Fruit fly (Drosophila melanogaster) whole organism, embryonic: ENCODE results near the gene CG15625.

ENCODE experiments used
- Abd-B ChIP-seq: fragments of 200-800 bp; sonication (Bioruptor generic); optimal IDR thresholded peaks from 2 replicates; lab custom pipeline; 2018; ENCODE audit warnings: missing biosample characterization, mild to moderate bottlenecking, missing genetic modification characterization, moderate library complexity
- Adf1 ChIP-seq: fragments of 200-800 bp; sonication (Bioruptor generic); IDR thresholded peaks from 2 replicates; pipeline ENCODE4 v1.3.6; 2022; ENCODE audit warnings: missing biosample characterization, missing genetic modification characterization
- Aef1 ChIP-seq: fragments of 200-800 bp; sonication (Bioruptor generic); IDR thresholded peaks from 3 replicates; pipeline ENCODE4 v1.3.6; 2022; ENCODE audit warnings: missing biosample characterization, missing genetic modification characterization
- Blimp-1 ChIP-seq: fragments of 200-800 bp; sonication (Bioruptor generic); optimal IDR thresholded peaks from 3 replicates; lab custom pipeline; 2018; ENCODE audit warnings: missing biosample characterization, missing genetic modification characterization, mild to moderate bottlenecking, moderate library complexity, missing genetic modification reagents
- BtbVII ChIP-seq: fragments of 200-800 bp; sonication (Bioruptor generic); optimal IDR thresholded peaks from 3 replicates; lab custom pipeline; 2017; ENCODE audit warnings: missing biosample characterization, mild to moderate bottlenecking, missing genetic modification characterization
- CG11504 ChIP-seq: fragments of 200-800 bp; sonication (Bioruptor generic); optimal IDR thresholded peaks from 3 replicates; lab custom pipeline; 2019; ENCODE audit warnings: missing biosample characterization, mild to moderate bottlenecking, missing genetic modification characterization, moderate library complexity
- CG11695 ChIP-seq: fragments of 200-800 bp; sonication (Bioruptor generic); IDR thresholded peaks from 3 replicates; pipeline ENCODE4 v1.3.6; 2022; ENCODE audit warnings: missing biosample characterization, missing genetic modification characterization
- CG12219 ChIP-seq: fragments of 200-800 bp; sonication (Bioruptor generic); optimal IDR thresholded peaks from 3 replicates; lab custom pipeline; 2018; ENCODE audit warnings: missing biosample characterization, mild to moderate bottlenecking, missing genetic modification characterization
- CG12659 ChIP-seq: fragments of 200-800 bp; sonication (Bioruptor generic); optimal IDR thresholded peaks from 3 replicates; lab custom pipeline; 2017; ENCODE audit warnings: mild to moderate bottlenecking, missing biosample characterization, missing genetic modification reagents, missing genetic modification characterization
- CG15269 ChIP-seq: fragments of 200-800 bp; sonication (Bioruptor generic); optimal IDR thresholded peaks from 2 replicates; lab custom pipeline; 2018; ENCODE audit warnings: missing biosample characterization, mild to moderate bottlenecking, missing genetic modification characterization, moderate library complexity
- CG17186 ChIP-seq: fragments of 200-800 bp; sonication (Bioruptor generic); optimal IDR thresholded peaks from 3 replicates; lab custom pipeline; 2017; ENCODE audit warnings: missing biosample characterization, missing genetic modification reagents, missing genetic modification characterization
- CG17385 ChIP-seq: fragments of 200-800 bp; sonication (Bioruptor generic); optimal IDR thresholded peaks from 3 replicates; lab custom pipeline; 2018; ENCODE audit warnings: missing biosample characterization, mild to moderate bottlenecking, missing genetic modification characterization
- CG17829 ChIP-seq: fragments of 200-800 bp; optimal IDR thresholded peaks from 2 replicates; lab custom pipeline; 2019; ENCODE audit warnings: missing biosample characterization, mild to moderate bottlenecking, missing genetic modification characterization, moderate library complexity
- CG18262 ChIP-seq: fragments of 200-800 bp; optimal IDR thresholded peaks from 3 replicates; lab custom pipeline; 2019; ENCODE audit warnings: missing biosample characterization, mild to moderate bottlenecking, missing genetic modification characterization, moderate library complexity
- CG18599 ChIP-seq: fragments of 200-800 bp; sonication (Bioruptor generic); optimal IDR thresholded peaks from 3 replicates; lab custom pipeline; 2017; ENCODE audit warnings: missing biosample characterization, missing genetic modification characterization, mild to moderate bottlenecking, moderate library complexity, missing genetic modification reagents
- CG2202 ChIP-seq: fragments of 200-800 bp; sonication (Bioruptor generic); optimal IDR thresholded peaks from 2 replicates; lab custom pipeline; 2018; ENCODE audit warnings: missing biosample characterization, mild to moderate bottlenecking, missing genetic modification characterization
- CG42726 ChIP-seq: fragments of 200-800 bp; sonication (Bioruptor generic); IDR thresholded peaks from 2 replicates; pipeline ENCODE4 v1.3.6; 2022; ENCODE audit warnings: missing biosample characterization, missing genetic modification characterization; ENCODE audit not compliant: partially characterized antibody
- CG4360 ChIP-seq: fragments of 200-800 bp; sonication (Bioruptor generic); IDR thresholded peaks from 2 replicates; pipeline ENCODE4 v1.3.6; 2022; ENCODE audit warnings: missing biosample characterization, missing genetic modification characterization
- CG5180 ChIP-seq: fragments of 200-800 bp; sonication (Bioruptor generic); optimal IDR thresholded peaks from 3 replicates; lab custom pipeline; 2017; ENCODE audit warnings: missing biosample characterization, missing genetic modification characterization, mild to moderate bottlenecking, moderate library complexity, missing genetic modification reagents
- CG8290 ChIP-seq, 3 experiments: fragments of 200-800 bp; sonication (Bioruptor generic); optimal IDR thresholded peaks; 2 replicates each; lab custom pipeline; 2016 to 2019; ENCODE audit warnings: missing biosample characterization in 3 of 3, missing genetic modification characterization in 3 of 3, mild to moderate bottlenecking in 2 of 3, moderate library complexity in 1 of 3
- CG8478 ChIP-seq: fragments of >200 bp; optimal IDR thresholded peaks from 2 replicates; lab custom pipeline; 2018
- CkIIα-i1 ChIP-seq: fragments of 200-800 bp; sonication (Bioruptor generic); IDR thresholded peaks from 2 replicates; pipeline ENCODE4 v1.3.6; 2022; ENCODE audit warnings: missing biosample characterization, missing genetic modification characterization
- Dbx ChIP-seq: fragments of 200-800 bp; sonication (Bioruptor generic); IDR thresholded peaks from 3 replicates; pipeline ENCODE4 v1.3.6; 2022; ENCODE audit warnings: missing biosample characterization, missing genetic modification characterization
- Elba2 ChIP-seq: fragments of 200-800 bp; sonication (Bioruptor generic); optimal IDR thresholded peaks from 3 replicates; lab custom pipeline; 2016; ENCODE audit warnings: missing biosample characterization, missing genetic modification characterization
- Fer1 ChIP-seq: fragments of 200-800 bp; sonication (Bioruptor generic); optimal IDR thresholded peaks from 2 replicates; lab custom pipeline; 2017; ENCODE audit warnings: missing biosample characterization, mild to moderate bottlenecking, missing genetic modification characterization
- HLHmδ ChIP-seq: fragments of 200-800 bp; sonication (Bioruptor generic); optimal IDR thresholded peaks from 2 replicates; lab custom pipeline; 2018; ENCODE audit warnings: missing biosample characterization, mild to moderate bottlenecking, missing genetic modification characterization, moderate library complexity
- Hr39 ChIP-seq: fragments of >200 bp; optimal IDR thresholded peaks from 2 replicates; lab custom pipeline; 2017
- Max ChIP-seq: fragments of 200-800 bp; sonication (Bioruptor generic); optimal IDR thresholded peaks from 2 replicates; lab custom pipeline; 2016; ENCODE audit warnings: missing biosample characterization, mild to moderate bottlenecking, missing genetic modification characterization
- Meics ChIP-seq: fragments of 200-800 bp; sonication (Bioruptor generic); optimal IDR thresholded peaks from 2 replicates; lab custom pipeline; 2017; ENCODE audit warnings: missing biosample characterization, mild to moderate bottlenecking, missing genetic modification characterization
- Myb ChIP-seq: fragments of 200-800 bp; sonication (Bioruptor generic); optimal IDR thresholded peaks from 2 replicates; lab custom pipeline; 2016; ENCODE audit warnings: missing biosample characterization, missing genetic modification characterization
- NC2α ChIP-seq: fragments of 200-800 bp; sonication (Bioruptor generic); optimal IDR thresholded peaks from 2 replicates; lab custom pipeline; 2016; ENCODE audit warnings: missing biosample characterization, missing genetic modification characterization
- amos ChIP-seq: fragments of 200-800 bp; sonication (Bioruptor generic); IDR thresholded peaks from 2 replicates; pipeline ENCODE4 v1.3.6; 2022; ENCODE audit warnings: missing biosample characterization, missing genetic modification characterization; ENCODE audit not compliant: partially characterized antibody
- ato ChIP-seq: fragments of 200-800 bp; sonication (Bioruptor generic); IDR thresholded peaks from 2 replicates; pipeline ENCODE4 v1.3.6; 2022; ENCODE audit warnings: missing biosample characterization, missing genetic modification characterization; ENCODE audit not compliant: partially characterized antibody
- cad ChIP-seq: fragments of >200 bp; optimal IDR thresholded peaks from 2 replicates; lab custom pipeline; 2017; ENCODE audit warnings: missing biosample characterization, missing genetic modification characterization
- dm ChIP-seq: fragments of 200-800 bp; sonication (Bioruptor generic); optimal IDR thresholded peaks from 3 replicates; lab custom pipeline; 2016; ENCODE audit warnings: missing biosample characterization, missing genetic modification characterization
- esg ChIP-seq: fragments of 200-800 bp; sonication (Bioruptor generic); conservative IDR thresholded peaks from 2 replicates; pipeline ENCODE4 v1.3.6; 2022; ENCODE audit warnings: missing biosample characterization, missing genetic modification characterization
- exex ChIP-seq: fragments of 200-800 bp; sonication (Bioruptor generic); optimal IDR thresholded peaks from 4 replicates; lab custom pipeline; 2018; ENCODE audit warnings: missing biosample characterization, mild to moderate bottlenecking, missing genetic modification characterization, moderate library complexity
- fd64A ChIP-seq: fragments of 200-800 bp; sonication (Bioruptor generic); optimal IDR thresholded peaks from 3 replicates; lab custom pipeline; 2018; ENCODE audit warnings: missing biosample characterization, mild to moderate bottlenecking, missing genetic modification characterization
- gce ChIP-seq: fragments of 200-800 bp; sonication (Bioruptor generic); IDR thresholded peaks from 3 replicates; pipeline ENCODE4 v1.3.6; 2022; ENCODE audit warnings: missing biosample characterization, missing genetic modification characterization
- gcm ChIP-seq: fragments of 200-800 bp; sonication (Bioruptor generic); optimal IDR thresholded peaks from 2 replicates; lab custom pipeline; 2019; ENCODE audit warnings: missing biosample characterization, mild to moderate bottlenecking, missing genetic modification characterization, moderate library complexity
- gsb-n ChIP-seq: fragments of 200-800 bp; sonication (Bioruptor generic); optimal IDR thresholded peaks from 3 replicates; lab custom pipeline; 2018; ENCODE audit warnings: missing biosample characterization, mild to moderate bottlenecking, missing genetic modification characterization
- kni ChIP-seq: fragments of 200-800 bp; sonication (Bioruptor generic); optimal IDR thresholded peaks from 3 replicates; lab custom pipeline; 2017; ENCODE audit warnings: mild to moderate bottlenecking, missing biosample characterization, missing genetic modification reagents, missing genetic modification characterization
- nau ChIP-seq: fragments of 200-800 bp; sonication (Bioruptor generic); optimal IDR thresholded peaks from 3 replicates; lab custom pipeline; 2017; ENCODE audit warnings: missing biosample characterization, mild to moderate bottlenecking, missing genetic modification characterization, missing genetic modification reagents
- ranshi ChIP-seq: fragments of 200-800 bp; sonication (Bioruptor generic); IDR thresholded peaks from 2 replicates; pipeline ENCODE4 v1.3.6; 2022; ENCODE audit warnings: missing biosample characterization, missing genetic modification characterization
- stc ChIP-seq: fragments of 200-800 bp; sonication (Bioruptor generic); IDR thresholded peaks from 2 replicates; pipeline ENCODE4 v1.3.6; 2022; ENCODE audit warnings: missing biosample characterization, missing genetic modification characterization
- trem ChIP-seq: fragments of 200-800 bp; optimal IDR thresholded peaks from 3 replicates; lab custom pipeline; 2019; ENCODE audit warnings: missing biosample characterization, mild to moderate bottlenecking, missing genetic modification characterization, moderate library complexity
- twi ChIP-seq: fragments of 200-800 bp; optimal IDR thresholded peaks from 2 replicates; lab custom pipeline; 2019; ENCODE audit warnings: missing biosample characterization, mild to moderate bottlenecking, missing genetic modification characterization, moderate library complexity
- z ChIP-seq: fragments of 200-800 bp; sonication (Bioruptor generic); IDR thresholded peaks from 3 replicates; pipeline ENCODE4 v1.3.6; 2022; ENCODE audit warnings: missing biosample characterization, missing genetic modification characterization
- zfh1 ChIP-seq: fragments of 200-800 bp; sonication (Bioruptor generic); IDR thresholded peaks from 3 replicates; pipeline ENCODE4 v1.3.6; 2022; ENCODE audit warnings: missing biosample characterization, missing genetic modification characterization

The CG15625 gene

DNA sequence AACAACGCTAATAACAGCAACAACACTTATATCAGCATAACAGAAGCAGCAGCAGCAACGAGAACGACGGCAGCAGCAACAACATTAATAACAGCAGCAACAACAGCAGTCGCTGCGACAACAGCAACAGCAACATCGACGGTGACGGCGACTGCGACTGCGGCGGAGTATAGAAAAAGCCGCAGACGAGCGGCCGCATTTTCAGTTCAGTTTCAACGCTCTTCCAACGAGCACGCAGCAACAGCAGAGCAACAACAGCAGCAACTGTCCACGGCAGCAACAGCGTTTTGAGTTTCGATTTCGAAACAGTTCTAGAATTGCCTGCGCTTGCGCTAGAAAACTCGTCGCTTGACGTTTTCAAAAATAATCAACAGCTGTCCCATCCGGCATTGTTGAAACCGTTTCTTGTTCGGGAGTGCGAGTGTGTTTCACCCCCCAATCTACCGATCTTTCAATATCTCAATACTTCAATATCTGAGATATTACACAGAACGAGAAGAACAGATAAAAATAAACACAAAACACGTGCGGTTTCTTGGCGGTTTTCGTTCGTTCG, 2.2 kb downstream of the CG15625 start, which contains the start of gene CG3036 (continued):
- TF ChIP-seq Meics (GFP tag; lab: Kevin White, UChicago) = peak; percentile 22
- peak; percentile 98 for TF ChIP-seq CG4360 (GFP tag; lab: Robert Waterston, UW)
- TF ChIP-seq CG15269 (tag; lab: Kevin White, UChicago) = peak; percentile 13
- TF ChIP-seq fd64A = peak; percentile 57
- peak; percentile 4 for TF ChIP-seq CG18262
- TF ChIP-seq amos (GFP tag; lab: Robert Waterston, UW) = peak; percentile 56; the same call in 1 of the 2 replicates
- TF ChIP-seq CG17385 = peak; percentile 11
- no peak for TF ChIP-seq Abd-B (GFP tag; lab: Kevin White, UChicago)
- no peak for TF ChIP-seq esg
- peak; percentile 58 for TF ChIP-seq HLHmδ (GFP tag; lab: Kevin White, UChicago)
- TF ChIP-seq CG8290 (GFP tag; optimal IDR thresholded peaks at IDR 0.05; lab: Kevin White, UChicago) = peak; percentile 32
- TF ChIP-seq CG8290 (tag; optimal IDR thresholded peaks at IDR 0.05; lab: Kevin White, UChicago) = peak; percentile 4 to 70
- TF ChIP-seq CkIIα-i1 (GFP tag; lab: Robert Waterston, UW) = no peak
- TF ChIP-seq dm = peak; percentile 71
- peak; percentile 23 for TF ChIP-seq Max (GFP tag; lab: Kevin White, UChicago)
- no peak for TF ChIP-seq Hr39 (lab: Kevin White, UChicago)
- TF ChIP-seq kni = peak; percentile 42
- 0 out of 3 replicates have a peak, but pooled peaks have one; percentile 57 for TF ChIP-seq gce
- TF ChIP-seq z = no peak
- TF ChIP-seq Aef1 (GFP tag; lab: Robert Waterston, UW) = peak; percentile 80
- peak; percentile 43 for TF ChIP-seq twi
- TF ChIP-seq CG8478 (lab: Kevin White, UChicago) = no peak
- peak; percentile 67 for TF ChIP-seq BtbVII
- peak; percentile 68 for TF ChIP-seq CG17829 (tag; lab: Kevin White, UChicago)
- TF ChIP-seq Elba2 (GFP tag; lab: Kevin White, UChicago) = no peak
- TF ChIP-seq Myb (GFP tag; lab: Kevin White, UChicago) = peak; percentile 6
- TF ChIP-seq ato (GFP tag; lab: Robert Waterston, UW) = 0 out of 2 replicates have a peak, but pooled peaks have one; percentile 52
- peak; percentile 14 for TF ChIP-seq CG12659 (GFP tag; lab: Kevin White, UChicago)
- peak; percentile 100 for TF ChIP-seq Adf1 (GFP tag; lab: Robert Waterston, UW)
- peak; percentile 63 for TF ChIP-seq Fer1
- peak; percentile 72 for TF ChIP-seq CG42726 (GFP tag; lab: Robert Waterston, UW)
- 0 out of 3 replicates have a peak, but pooled peaks have one; percentile 48 for TF ChIP-seq Dbx
- TF ChIP-seq stc = peak; percentile 50; the same call in 1 of the 2 replicates
- TF ChIP-seq CG18599 (GFP tag; lab: Kevin White, UChicago) = peak; percentile 34
- TF ChIP-seq zfh1 (GFP tag; lab: Robert Waterston, UW) = peak; percentile 50; the same call in 1 of the 3 replicates
- TF ChIP-seq ranshi (GFP tag; lab: Robert Waterston, UW) = peak; percentile 18; the same call in 1 of the 2 replicates
- TF ChIP-seq gsb-n (tag; lab: Kevin White, UChicago) = peak; percentile 39
- TF ChIP-seq trem (tag; lab: Kevin White, UChicago) = peak; percentile 18
- TF ChIP-seq CG11504 (tag; lab: Kevin White, UChicago) = peak; percentile 76
- peak; percentile 7 for TF ChIP-seq CG2202 (tag; lab: Kevin White, UChicago)
- no peak for TF ChIP-seq cad (GFP tag; lab: Kevin White, UChicago)
- TF ChIP-seq exex (tag; lab: Kevin White, UChicago) = no peak
- TF ChIP-seq NC2α (GFP tag; lab: Kevin White, UChicago) = peak; percentile 66
- TF ChIP-seq nau = peak; percentile 81
- TF ChIP-seq gcm (GFP tag; lab: Kevin White, UChicago) = peak; percentile 38
- TF ChIP-seq CG12219 = no peak
- peak; percentile 6 for TF ChIP-seq Blimp-1 (GFP tag; lab: Kevin White, UChicago)
- TF ChIP-seq CG17186 (GFP tag; lab: Kevin White, UChicago) = no peak
- peak; percentile 90 for TF ChIP-seq CG5180
- TF ChIP-seq CG11695 (GFP tag; lab: Robert Waterston, UW) = 0 out of 3 replicates have a peak, but pooled peaks have one; percentile 9
